Worm (Caenorhabditis elegans) whole organism, young adult: ENCODE data around the gene kin-36.

Source experiments
- attf-6 ChIP-seq: fragments of 200-800 bp; sonication (Bioruptor generic); IDR thresholded peaks from 2 replicates; pipeline ENCODE4 v1.3.6; 2022; ENCODE audit warnings: missing genetic modification reagents, missing genetic modification characterization, missing compliant biosample characterization
- ceh-100 ChIP-seq: fragments of 200-800 bp; sonication (Bioruptor generic); IDR thresholded peaks from 2 replicates; pipeline ENCODE4 v1.3.6; 2022; ENCODE audit warnings: missing genetic modification reagents, missing genetic modification characterization, missing compliant biosample characterization
- egl-44 ChIP-seq: fragments of 200-800 bp; sonication (Bioruptor generic); IDR thresholded peaks from 2 replicates; pipeline ENCODE4 v1.3.6; 2022; ENCODE audit warnings: missing genetic modification reagents, missing genetic modification characterization, missing compliant biosample characterization
- lin-54 ChIP-seq: fragments of 200-800 bp; sonication (Bioruptor generic); optimal IDR thresholded peaks from 2 replicates; lab custom pipeline; 2018; ENCODE audit warnings: mild to moderate bottlenecking, missing genetic modification characterization, missing compliant biosample characterization
- rcor-1 ChIP-seq: fragments of 200-800 bp; sonication (Bioruptor generic); IDR thresholded peaks from 2 replicates; pipeline ENCODE4 v1.3.6; 2022; ENCODE audit warnings: missing genetic modification reagents, missing genetic modification characterization, missing compliant biosample characterization
- snpc-4 ChIP-seq, 5 experiments: fragments of 150-350 bp in 1 of 5; sonication (generic microtip) in 4 of 5; optimal IDR thresholded peaks; 2 replicates each; lab custom pipeline; 2014 to 2018; ENCODE audit warnings: missing genetic modification characterization in 5 of 5, missing biosample characterization in 3 of 5, antibody characterized with exemption in 2 of 5, mild to moderate bottlenecking in 2 of 5, missing compliant biosample characterization in 2 of 5, missing genotype in 2 of 5, moderate library complexity in 2 of 5, missing genetic modification reagents in 1 of 5
- unc-130 ChIP-seq: sonication (generic microtip); optimal IDR thresholded peaks from 2 replicates; lab custom pipeline; 2016; ENCODE audit warnings: missing genetic modification reagents, missing genetic modification characterization, missing compliant biosample characterization

DNA sequence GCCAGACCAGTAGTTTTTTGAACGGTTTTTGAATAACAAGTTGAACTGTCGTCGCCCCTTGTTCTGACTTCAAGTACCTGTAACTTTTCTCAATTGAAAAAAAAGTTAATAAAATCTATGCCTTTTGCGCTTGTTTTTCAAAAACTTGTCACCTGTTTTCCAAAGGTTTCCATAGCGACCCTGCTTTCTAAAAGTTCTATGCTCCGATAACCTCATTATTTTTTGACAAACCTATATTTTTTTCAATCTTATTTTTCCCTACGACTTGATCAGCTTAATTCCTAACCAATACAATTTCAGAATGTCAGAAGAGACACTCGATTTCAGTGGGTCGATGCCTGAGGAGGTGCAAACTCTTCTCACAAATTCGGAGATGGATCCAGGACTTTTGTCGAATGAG, 31.4 kb upstream of the kin-36 start, which contains the start of gene F29B9.8:
- TF ChIP-seq snpc-4 (GFP tag; optimal IDR thresholded peaks at IDR 0.05; lab: Kevin White, UChicago), result no peak
- no peak for TF ChIP-seq snpc-4 (tag; optimal IDR thresholded peaks at IDR 0.05; lab: Kevin White, UChicago)
- TF ChIP-seq lin-54 (GFP tag; lab: Kevin White, UChicago), result no peak
- no peak for TF ChIP-seq unc-130
- TF ChIP-seq ceh-100 (GFP tag; lab: Robert Waterston, UW), result no peak
- TF ChIP-seq egl-44 (GFP tag; lab: Robert Waterston, UW), result no peak
- TF ChIP-seq attf-6, result no peak
- no peak for TF ChIP-seq rcor-1 (GFP tag; lab: Robert Waterston, UW)
